Fruit fly (Drosophila melanogaster): ENCODE results near the gene NP15.6.

The NP15.6 gene

dm6 chr3R:18986089-18986887 is 40.9 kb upstream of the NP15.6 start (continued):
- no peak for TF ChIP-seq CG4854 (GFP tag; optimal IDR thresholded peaks at IDR 0.05)
- no peak for TF ChIP-seq crp (GFP tag; optimal IDR thresholded peaks at IDR 0.05)
- no peak for TF ChIP-seq bab2 (GFP tag; optimal IDR thresholded peaks at IDR 0.05)
- peak; percentile 51 for TF ChIP-seq Drgx (GFP tag; IDR thresholded peaks at IDR 0.05)
- TF ChIP-seq da (GFP tag; optimal IDR thresholded peaks at IDR 0.05) = no peak
- no peak for TF ChIP-seq CG10274 (GFP tag; optimal IDR thresholded peaks at IDR 0.05)
- TF ChIP-seq CG17328 (GFP tag; IDR thresholded peaks at IDR 0.05) = no peak
- no peak for TF ChIP-seq CG10462 (GFP tag; optimal IDR thresholded peaks at IDR 0.05)
- TF ChIP-seq Lhr (GFP tag; optimal IDR thresholded peaks at IDR 0.05) = no peak

- no peak for TF ChIP-seq Chrac-16 (GFP tag; optimal IDR thresholded peaks at IDR 0.05)
- TF ChIP-seq h (optimal IDR thresholded peaks at IDR 0.05) = no peak
- peak; percentile 15 for TF ChIP-seq pros (GFP tag; optimal IDR thresholded peaks at IDR 0.05)
- peak; percentile 27; the same call in 1 of the 2 replicates for TF ChIP-seq vvl (GFP tag; IDR thresholded peaks at IDR 0.05)
- TF ChIP-seq cwo (GFP tag; optimal IDR thresholded peaks at IDR 0.05) = peak; percentile 16
- TF ChIP-seq CG15269 (tag; optimal IDR thresholded peaks at IDR 0.05) = peak; percentile 32
- peak; percentile 2 for TF ChIP-seq PHDP (tag; optimal IDR thresholded peaks at IDR 0.05)
- TF ChIP-seq NC2β (GFP tag; optimal IDR thresholded peaks at IDR 0.05) = peak; percentile 25
- TF ChIP-seq Ets65A (GFP tag) = no peak
- peak; percentile 19 for TF ChIP-seq kah (GFP tag; optimal IDR thresholded peaks at IDR 0.05)
- TF ChIP-seq CG5245 (GFP tag; optimal IDR thresholded peaks at IDR 0.05) = peak; percentile 1
- no peak for TF ChIP-seq Dip2 (GFP tag; IDR thresholded peaks at IDR 0.05)
- TF ChIP-seq Meics (GFP tag; optimal IDR thresholded peaks at IDR 0.05) = peak; percentile 36
- peak; percentile 92 for TF ChIP-seq CG2199 (GFP tag; IDR thresholded peaks at IDR 0.05)
- TF ChIP-seq fu2 (GFP tag; optimal IDR thresholded peaks at IDR 0.05) = no peak
- no peak for TF ChIP-seq Dll (GFP tag; IDR thresholded peaks at IDR 0.05; ENCODE audit: partially characterized antibody)
- peak; percentile 3 for TF ChIP-seq Hmr (GFP tag; optimal IDR thresholded peaks at IDR 0.05)
- peak; percentile 3 for TF ChIP-seq CG10267 (tag; optimal IDR thresholded peaks at IDR 0.05)
- no peak for TF ChIP-seq tll (GFP tag; optimal IDR thresholded peaks at IDR 0.05)
- TF ChIP-seq CG6689 (GFP tag; IDR thresholded peaks at IDR 0.05) = peak; percentile 26; the same call in 1 of the 2 replicates
- TF ChIP-seq twi (tag; optimal IDR thresholded peaks at IDR 0.05) = peak; percentile 95
- TF ChIP-seq pfk (GFP tag; optimal IDR thresholded peaks at IDR 0.05) = no peak
- TF ChIP-seq vnd (GFP tag; IDR thresholded peaks at IDR 0.05; ENCODE audit: partially characterized antibody) = no peak
- TF ChIP-seq gcm (GFP tag; optimal IDR thresholded peaks at IDR 0.05) = peak; percentile 57
- TF ChIP-seq CG1602 (GFP tag; optimal IDR thresholded peaks at IDR 0.05) = peak; percentile 3
- no peak for TF ChIP-seq jing (GFP tag; optimal IDR thresholded peaks at IDR 0.05)
- peak; percentile 61 for TF ChIP-seq Deaf1 (tag; optimal IDR thresholded peaks at IDR 0.05)
- peak; percentile 2 for TF ChIP-seq ewg (GFP tag; optimal IDR thresholded peaks at IDR 0.05)
- TF ChIP-seq CG12391 (tag; optimal IDR thresholded peaks at IDR 0.05) = peak; percentile 23
- peak; percentile 5 for TF ChIP-seq CG8944 (GFP tag; optimal IDR thresholded peaks at IDR 0.05)
- TF ChIP-seq cg (GFP tag; optimal IDR thresholded peaks at IDR 0.05) = peak; percentile 63
- 0 out of 3 replicates have a peak, but pooled peaks have one; percentile 20 for TF ChIP-seq CG34422 (GFP tag; IDR thresholded peaks at IDR 0.05)
- peak in 1 of 2 experiments; percentile 6 for TF ChIP-seq Hr51 (GFP tag; optimal IDR thresholded peaks at IDR 0.05)
- 0 out of 3 replicates have a peak, but pooled peaks have one; percentile 25 for TF ChIP-seq CG17361 (GFP tag; IDR thresholded peaks at IDR 0.05)
- peak; percentile 42 for TF ChIP-seq CG13424 (tag; optimal IDR thresholded peaks at IDR 0.05)
- peak; percentile 36 for TF ChIP-seq CG18262 (tag; optimal IDR thresholded peaks at IDR 0.05)
Measured at dm6 chr3R:18987428-18988416, 39.4 kb upstream of the NP15.6 start.

Measured in whole organism, embryonic.